Worm (Caenorhabditis elegans): ENCODE measurements around the gene Y17G9B.11.

- TF ChIP-seq ztf-11 (tag; optimal IDR thresholded peaks at IDR 0.05) (no peak), irx-1 (tag; optimal IDR thresholded peaks at IDR 0.05) (no peak), ztf-4 (tag; optimal IDR thresholded peaks at IDR 0.05) (no peak), elt-2 (tag; optimal IDR thresholded peaks at IDR 0.05) (no peak), unc-62 (GFP tag; optimal IDR thresholded peaks at IDR 0.05) (no peak), C16A3.4 (tag; optimal IDR thresholded peaks at IDR 0.05) (no peak), Y116A8C.19 (tag; optimal IDR thresholded peaks at IDR 0.05; ENCODE audit: borderline replicate concordance) (no peak), lin-14 (GFP tag; optimal IDR thresholded peaks at IDR 0.05) (no peak), lin-39 (tag; optimal IDR thresholded peaks at IDR 0.05) (no peak), skn-1 (tag; optimal IDR thresholded peaks at IDR 0.05) (no peak)
Measured at ce11 chrIV:4802494-4802893, 46.1 kb downstream of the Y17G9B.11 start, which contains the start of gene dpf-7.

Measured in whole organism, L1 larva.